Worm (Caenorhabditis elegans) whole organism, early embryonic: ENCODE measurements around the gene C12D5.9.

Experiments
- B0310.2 ChIP-seq: sonication (generic microtip); optimal IDR thresholded peaks from 2 replicates; lab custom pipeline; 2016; ENCODE audit warnings: mild to moderate bottlenecking, missing genetic modification characterization, missing compliant biosample characterization
- F13C5.2 ChIP-seq: sonication (generic microtip); optimal IDR thresholded peaks from 2 replicates; lab custom pipeline; 2017; ENCODE audit warnings: mild to moderate bottlenecking, missing genetic modification characterization, inconsistent platforms, missing compliant biosample characterization
- ama-1 ChIP-seq: fragments of 150-350 bp; optimal IDR thresholded peaks from 2 replicates; lab custom pipeline; 2014
- ceh-13 ChIP-seq: fragments of 200-800 bp; sonication (Bioruptor generic); optimal IDR thresholded peaks from 2 replicates; lab custom pipeline; 2018; ENCODE audit warnings: mild to moderate bottlenecking, missing genetic modification characterization, missing compliant biosample characterization
- ceh-36 ChIP-seq: sonication (generic microtip); optimal IDR thresholded peaks from 2 replicates; lab custom pipeline; 2016; ENCODE audit warnings: missing genetic modification characterization, inconsistent platforms, missing compliant biosample characterization
- ets-7 ChIP-seq: sonication (generic microtip); optimal IDR thresholded peaks from 2 replicates; lab custom pipeline; 2016; ENCODE audit warnings: missing genotype, missing genetic modification characterization, missing compliant biosample characterization
- flt-1 ChIP-seq: fragments of 200-800 bp; sonication (Bioruptor generic); IDR thresholded peaks from 2 replicates; pipeline ENCODE4 v1.3.6; 2022; ENCODE audit warnings: missing genetic modification characterization, missing compliant biosample characterization
- hmbx-1 ChIP-seq: sonication (generic microtip); optimal IDR thresholded peaks from 2 replicates; lab custom pipeline; 2016; ENCODE audit warnings: mild to moderate bottlenecking, missing genetic modification characterization, missing compliant biosample characterization
- hmg-4 ChIP-seq: fragments of 200-800 bp; sonication (Bioruptor generic); optimal IDR thresholded peaks from 2 replicates; lab custom pipeline; 2018; ENCODE audit warnings: mild to moderate bottlenecking, missing genetic modification characterization, missing compliant biosample characterization
- pes-1 ChIP-seq: fragments of 200-800 bp; sonication (Bioruptor generic); IDR thresholded peaks from 2 replicates; pipeline ENCODE4 v1.3.6; 2022; ENCODE audit warnings: missing genetic modification reagents, missing genetic modification characterization, missing compliant biosample characterization
- scrt-1 ChIP-seq: fragments of 200-800 bp; sonication (Bioruptor generic); IDR thresholded peaks from 2 replicates; pipeline ENCODE4 v1.3.6; 2022; ENCODE audit warnings: missing genetic modification characterization, missing compliant biosample characterization
- tbx-11 ChIP-seq: fragments of 200-800 bp; sonication (Bioruptor generic); IDR thresholded peaks from 2 replicates; pipeline ENCODE4 v1.3.6; 2022; ENCODE audit warnings: missing genetic modification characterization, missing compliant biosample characterization
- tbx-37 ChIP-seq: fragments of 200-800 bp; sonication (Bioruptor generic); conservative IDR thresholded peaks from 2 replicates; pipeline ENCODE4 v1.3.6; 2022; ENCODE audit warnings: missing genetic modification reagents, missing genetic modification characterization, missing compliant biosample characterization
- tra-4 ChIP-seq: sonication (generic microtip); optimal IDR thresholded peaks from 2 replicates; lab custom pipeline; 2017; ENCODE audit warnings: missing genetic modification characterization, missing compliant biosample characterization

DNA sequence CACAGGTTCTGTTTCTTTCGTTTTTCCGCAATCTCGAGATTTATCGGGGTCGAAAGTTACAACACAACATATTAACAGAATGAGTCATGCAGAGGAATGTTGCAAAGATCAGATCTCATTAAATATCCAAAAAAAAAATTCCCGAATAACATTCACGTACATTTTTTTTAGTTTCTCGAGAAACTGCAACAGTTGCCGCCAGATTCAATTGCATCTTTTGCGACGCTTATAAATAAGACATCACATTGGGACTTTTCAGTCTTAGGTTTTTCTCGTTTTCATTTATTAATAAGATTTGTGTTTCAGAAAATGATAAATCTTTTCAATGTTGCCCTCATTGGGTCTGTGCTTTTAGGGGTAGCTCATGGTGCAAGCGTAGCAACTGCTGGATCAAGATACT, 23.9 kb upstream of the C12D5.9 start, which contains the start of gene ZK105.1:
- no peak for TF ChIP-seq hmbx-1 (tag; lab: Kevin White, UChicago)
- no peak for TF ChIP-seq ama-1 (lab: Kevin White, UChicago)
- no peak for TF ChIP-seq tbx-11 (GFP tag; lab: Robert Waterston, UW)
- TF ChIP-seq B0310.2, result no peak
- TF ChIP-seq tbx-37 (GFP tag; lab: Robert Waterston, UW), result no peak
- no peak for TF ChIP-seq pes-1 (GFP tag; lab: Robert Waterston, UW)
- no peak for TF ChIP-seq ceh-13 (GFP tag; lab: Kevin White, UChicago)
- TF ChIP-seq ets-7, result no peak
- TF ChIP-seq ceh-36 (tag; lab: Kevin White, UChicago), result no peak
- no peak for TF ChIP-seq F13C5.2 (tag; lab: Kevin White, UChicago)
- TF ChIP-seq flt-1 (GFP tag; lab: Robert Waterston, UW), result no peak
- TF ChIP-seq scrt-1 (GFP tag; lab: Robert Waterston, UW), result no peak
- no peak for TF ChIP-seq hmg-4 (GFP tag; lab: Kevin White, UChicago)
- TF ChIP-seq tra-4, result no peak
